Worm (Caenorhabditis elegans) whole organism, L4 larva: ENCODE data around the gene C13A2.9.

Experiments used
- ceh-32 ChIP-seq: sonication (generic microtip); optimal IDR thresholded peaks from 2 replicates; lab custom pipeline; 2016; ENCODE audit warnings: mild to moderate bottlenecking, missing genetic modification characterization, missing compliant biosample characterization; ENCODE audit not compliant: poor library complexity
- ceh-82 ChIP-seq: sonication (generic microtip); optimal IDR thresholded peaks from 2 replicates; lab custom pipeline; 2017; ENCODE audit warnings: missing biosample characterization, missing genetic modification characterization
- ces-1 ChIP-seq: fragments of 150-350 bp; sonication (generic microtip); optimal IDR thresholded peaks from 4 replicates; lab custom pipeline; 2014; ENCODE audit warnings: missing biosample characterization, missing genetic modification reagents, missing genetic modification characterization
- lin-15B ChIP-seq: fragments of 150-350 bp; sonication (generic microtip); optimal IDR thresholded peaks from 3 replicates; lab custom pipeline; 2014; ENCODE audit warnings: missing biosample characterization, missing genetic modification characterization
- lin-39 ChIP-seq: fragments of 150-350 bp; optimal IDR thresholded peaks from 2 replicates; lab custom pipeline; 2014; ENCODE audit warnings: missing biosample characterization, missing genetic modification reagents, missing genetic modification characterization
- mdl-1 ChIP-seq, 2 experiments: fragments of 150-350 bp in 1 of 2; sonication (generic microtip) in 1 of 2; optimal IDR thresholded peaks; 2 replicates each; lab custom pipeline; 2014 to 2017; ENCODE audit warnings: missing biosample characterization in 2 of 2, missing genetic modification characterization in 2 of 2
- mep-1 ChIP-seq: fragments of 150-350 bp; sonication (generic microtip); optimal IDR thresholded peaks from 3 replicates; lab custom pipeline; 2014; ENCODE audit warnings: missing biosample characterization, missing genetic modification characterization
- pqm-1 ChIP-seq: sonication (generic microtip); optimal IDR thresholded peaks from 2 replicates; lab custom pipeline; 2017; ENCODE audit warnings: missing biosample characterization, missing genetic modification characterization
- snpc-4 ChIP-seq: fragments of 150-350 bp; optimal IDR thresholded peaks from 2 replicates; lab custom pipeline; 2014; ENCODE audit warnings: missing biosample characterization, missing genetic modification characterization
- tra-1 ChIP-seq: fragments of 200-800 bp; sonication (Bioruptor generic); IDR thresholded peaks from 2 replicates; pipeline ENCODE4 v1.3.6; 2022; ENCODE audit warnings: missing genetic modification reagents, missing genetic modification characterization, missing compliant biosample characterization

DNA sequence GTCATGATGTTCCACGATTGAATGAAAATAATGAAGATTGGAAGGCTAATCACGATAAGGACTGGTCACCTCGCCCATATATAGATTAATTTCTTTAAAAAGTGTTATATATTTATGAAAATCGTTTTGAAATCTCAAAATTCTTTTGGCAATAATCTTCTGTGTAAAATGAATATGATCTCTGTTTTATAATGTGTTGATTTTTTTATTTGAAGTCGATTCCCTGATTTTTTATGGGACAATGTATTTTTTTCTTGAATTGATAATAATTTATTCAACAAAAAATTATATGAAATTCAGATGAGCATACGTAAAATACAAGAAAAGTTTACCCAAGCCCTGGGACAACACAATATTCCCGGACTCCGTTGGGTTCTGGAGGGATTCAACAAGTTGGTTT, 24.5 kb downstream of the C13A2.9 start, which contains the start of gene C05C8.1:
- TF ChIP-seq mep-1 (tag; lab: Kevin White, UChicago) = no peak
- TF ChIP-seq tra-1 (GFP tag; lab: Robert Waterston, UW) = no peak
- TF ChIP-seq ceh-32 (tag; lab: Kevin White, UChicago) = no peak
- no peak for TF ChIP-seq snpc-4 (tag; lab: Kevin White, UChicago)
- no peak for TF ChIP-seq mdl-1 (tag; optimal IDR thresholded peaks at IDR 0.05; lab: Kevin White, UChicago)
- no peak for TF ChIP-seq ces-1 (GFP tag; lab: Kevin White, UChicago)
- TF ChIP-seq lin-39 (tag; lab: Kevin White, UChicago) = no peak
- TF ChIP-seq pqm-1 = no peak
- no peak for TF ChIP-seq ceh-82 (tag; lab: Kevin White, UChicago)
- no peak for TF ChIP-seq lin-15B (tag; lab: Kevin White, UChicago)
